Worm (Caenorhabditis elegans): ENCODE data around the gene sra-32.

DNA sequence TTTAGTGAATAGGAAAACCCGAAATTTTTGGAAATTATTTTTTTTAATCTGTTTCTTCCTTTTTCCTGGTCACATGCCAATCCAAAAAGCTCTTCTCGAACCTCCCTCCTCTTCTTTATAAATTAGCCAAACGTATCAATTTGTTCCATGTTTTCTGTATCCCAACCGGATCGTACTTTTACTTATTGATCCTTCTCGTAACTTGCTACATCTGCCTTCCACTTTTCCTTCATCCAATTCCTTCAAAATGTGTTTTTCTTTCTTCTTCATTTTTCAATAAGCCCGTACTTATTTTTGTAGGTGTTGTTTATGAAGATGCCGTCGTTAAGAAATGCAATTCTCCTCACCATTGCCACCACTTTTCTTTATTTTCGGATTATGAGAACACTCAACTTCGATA, 19.9 kb downstream of the sra-32 start, which contains the start of gene cyp-23A1:
- no peak for TF ChIP-seq snpc-4 (tag; optimal IDR thresholded peaks at IDR 0.05)
- no peak for TF ChIP-seq skn-1 (tag; optimal IDR thresholded peaks at IDR 0.05)
- no peak for TF ChIP-seq fos-1 (tag; optimal IDR thresholded peaks at IDR 0.05)
- TF ChIP-seq pqm-1 (tag; optimal IDR thresholded peaks at IDR 0.05), result no peak
- no peak for TF ChIP-seq nhr-11 (tag; optimal IDR thresholded peaks at IDR 0.05)
- TF ChIP-seq mdl-1 (tag; optimal IDR thresholded peaks at IDR 0.05), result no peak
- TF ChIP-seq tbx-2 (tag; optimal IDR thresholded peaks at IDR 0.05), result no peak
- TF ChIP-seq elt-3 (tag; optimal IDR thresholded peaks at IDR 0.05), result no peak
- TF ChIP-seq mml-1 (tag; optimal IDR thresholded peaks at IDR 0.05), result no peak
